Worm (Caenorhabditis elegans) whole organism, L2 larva: ENCODE measurements around the gene dro-1.

ENCODE experiments used
- ceh-16 ChIP-seq: fragments of 150-350 bp; optimal IDR thresholded peaks from 2 replicates; lab custom pipeline; 2014; ENCODE audit warnings: missing biosample characterization, missing genetic modification characterization
- lin-11 ChIP-seq: fragments of 150-350 bp; sonication (generic microtip); optimal IDR thresholded peaks from 2 replicates; lab custom pipeline; 2014; ENCODE audit warnings: missing biosample characterization, missing genetic modification characterization, inconsistent platforms, mixed read lengths
- nhr-23 ChIP-seq: fragments of 150-350 bp; optimal IDR thresholded peaks from 2 replicates; lab custom pipeline; 2014; ENCODE audit warnings: missing biosample characterization, missing genetic modification reagents, missing genetic modification characterization
- snpc-4 ChIP-seq: fragments of 150-350 bp; optimal IDR thresholded peaks from 2 replicates; lab custom pipeline; 2014; ENCODE audit warnings: missing biosample characterization, missing genetic modification characterization

ce11 chrIII:13393239-13393638 lies 50.8 kb downstream of the dro-1 start, which contains the start of gene dnj-17:
- TF ChIP-seq lin-11 (no peak), snpc-4 (tag; lab: Kevin White, UChicago) (no peak), ceh-16 (no peak), nhr-23 (tag; lab: Kevin White, UChicago) (no peak)
